Fruit fly (Drosophila melanogaster) whole organism, pupa: ENCODE data around the gene CG10185.
A peak's percentile ranks its signal among the peaks of the same experiment; 100 is the strongest.

Source experiments
- CG10348 ChIP-seq: fragments of 200-800 bp; sonication (Bioruptor generic); IDR thresholded peaks from 2 replicates; pipeline ENCODE4 v1.3.6; 2022; ENCODE audit warnings: missing biosample characterization, missing genetic modification characterization
- CG12605 ChIP-seq: fragments of 200-800 bp; sonication (Bioruptor generic); IDR thresholded peaks from 2 replicates; pipeline ENCODE4 v1.3.6; 2022; ENCODE audit warnings: missing biosample characterization, missing genetic modification characterization
- CG13204 ChIP-seq: fragments of 200-800 bp; sonication (Bioruptor generic); optimal IDR thresholded peaks from 2 replicates; lab custom pipeline; 2018; ENCODE audit warnings: missing biosample characterization, mild to moderate bottlenecking, missing genetic modification characterization, moderate library complexity
- CG14655 ChIP-seq: fragments of 200-800 bp; sonication (Bioruptor generic); optimal IDR thresholded peaks from 3 replicates; lab custom pipeline; 2017; ENCODE audit warnings: mild to moderate bottlenecking, missing biosample characterization, missing genetic modification reagents, missing genetic modification characterization
- CG15710 ChIP-seq: fragments of 200-800 bp; sonication (Bioruptor generic); optimal IDR thresholded peaks from 2 replicates; lab custom pipeline; 2018; ENCODE audit warnings: missing biosample characterization, mild to moderate bottlenecking, missing genetic modification characterization, moderate library complexity
- CG32121 ChIP-seq: fragments of 200-800 bp; sonication (Bioruptor generic); IDR thresholded peaks from 2 replicates; pipeline ENCODE4 v1.3.6; 2022; ENCODE audit warnings: missing biosample characterization, missing genetic modification characterization
- CG34367 ChIP-seq: fragments of 200-800 bp; sonication (Bioruptor generic); optimal IDR thresholded peaks from 2 replicates; lab custom pipeline; 2018; ENCODE audit warnings: missing biosample characterization, mild to moderate bottlenecking, missing genetic modification characterization
- CG4496 ChIP-seq: fragments of 200-800 bp; sonication (Bioruptor generic); IDR thresholded peaks from 3 replicates; pipeline ENCODE4 v1.3.6; 2022; ENCODE audit warnings: missing biosample characterization, missing genetic modification characterization
- CG8159 ChIP-seq: fragments of 200-800 bp; sonication (Bioruptor generic); optimal IDR thresholded peaks from 3 replicates; lab custom pipeline; 2018; ENCODE audit warnings: missing biosample characterization, mild to moderate bottlenecking, missing genetic modification characterization, moderate library complexity
- CG9948 ChIP-seq: fragments of 200-800 bp; sonication (Bioruptor generic); optimal IDR thresholded peaks from 2 replicates; lab custom pipeline; 2018; ENCODE audit warnings: missing biosample characterization, mild to moderate bottlenecking, missing genetic modification characterization, moderate library complexity
- D1 ChIP-seq: fragments of 200-800 bp; sonication (Bioruptor generic); optimal IDR thresholded peaks from 2 replicates; lab custom pipeline; 2018; ENCODE audit warnings: missing biosample characterization, mild to moderate bottlenecking, missing genetic modification characterization, moderate library complexity
- EcR ChIP-seq: fragments of 200-800 bp; sonication (Bioruptor generic); optimal IDR thresholded peaks from 3 replicates; lab custom pipeline; 2019; ENCODE audit warnings: missing biosample characterization, missing genetic modification characterization, mild to moderate bottlenecking, moderate library complexity, missing genetic modification reagents
- Ets98B ChIP-seq: fragments of 200-800 bp; sonication (Bioruptor generic); IDR thresholded peaks from 2 replicates; pipeline ENCODE4 v1.3.6; 2022; ENCODE audit warnings: missing biosample characterization, missing genetic modification characterization
- Pif1A ChIP-seq: fragments of 200-800 bp; sonication (Bioruptor generic); optimal IDR thresholded peaks from 3 replicates; lab custom pipeline; 2016; ENCODE audit warnings: missing biosample characterization, missing genetic modification characterization
- Pif1B ChIP-seq: fragments of 200-800 bp; sonication (Bioruptor generic); optimal IDR thresholded peaks from 3 replicates; lab custom pipeline; 2016; ENCODE audit warnings: missing biosample characterization, missing genetic modification characterization
- Snoo ChIP-seq: fragments of 200-800 bp; sonication (Bioruptor generic); optimal IDR thresholded peaks from 3 replicates; lab custom pipeline; 2017; ENCODE audit warnings: missing biosample characterization, mild to moderate bottlenecking, missing genetic modification characterization, inconsistent platforms
- fd96Ca ChIP-seq: fragments of 200-800 bp; sonication (Bioruptor generic); IDR thresholded peaks from 3 replicates; pipeline ENCODE4 v1.3.6; 2022; ENCODE audit warnings: missing biosample characterization, missing genetic modification characterization
- gl ChIP-seq: fragments of 200-800 bp; sonication (Bioruptor generic); optimal IDR thresholded peaks from 2 replicates; lab custom pipeline; 2018; ENCODE audit warnings: missing biosample characterization, mild to moderate bottlenecking, missing genetic modification characterization
- rn ChIP-seq: fragments of 200-800 bp; sonication (Bioruptor generic); IDR thresholded peaks from 2 replicates; pipeline ENCODE4 v1.3.6; 2022; ENCODE audit warnings: missing biosample characterization, missing genetic modification characterization

Gene CG10185

dm6 chr3R:16028651-16029050, 38.7 kb downstream of the CG10185 start:
- no peak for TF ChIP-seq CG32121 (GFP tag; lab: Robert Waterston, UW)
- TF ChIP-seq gl (tag; lab: Kevin White, UChicago): no peak
- no peak for TF ChIP-seq CG10348 (GFP tag; lab: Robert Waterston, UW)
- no peak for TF ChIP-seq D1 (tag; lab: Kevin White, UChicago)
- TF ChIP-seq CG8159 (tag; lab: Kevin White, UChicago): no peak
- TF ChIP-seq fd96Ca (GFP tag; lab: Robert Waterston, UW): no peak
- TF ChIP-seq CG12605 (GFP tag; lab: Robert Waterston, UW): no peak
- TF ChIP-seq Ets98B: no peak
- TF ChIP-seq CG14655 (GFP tag; lab: Kevin White, UChicago): no peak

- peak; percentile 33; the same call in 1 of the 2 replicates for TF ChIP-seq CG32121 (GFP tag; lab: Robert Waterston, UW)
- no peak for TF ChIP-seq Snoo (tag; lab: Kevin White, UChicago)
- no peak for TF ChIP-seq CG9948
- TF ChIP-seq CG34367: no peak
- no peak for TF ChIP-seq CG10348 (GFP tag; lab: Robert Waterston, UW)
- 0 out of 3 replicates have a peak, but pooled peaks have one; percentile 29 for TF ChIP-seq fd96Ca (GFP tag; lab: Robert Waterston, UW)
- TF ChIP-seq CG14655 (GFP tag; lab: Kevin White, UChicago): no peak
- 0 out of 2 replicates have a peak, but pooled peaks have one; percentile 27 for TF ChIP-seq rn (GFP tag; lab: Robert Waterston, UW)
- TF ChIP-seq gl (tag; lab: Kevin White, UChicago): peak; percentile 14
- peak; percentile 20 for TF ChIP-seq EcR
- no peak for TF ChIP-seq CG8159 (tag; lab: Kevin White, UChicago)
Measured at dm6 chr3R:16025587-16026223, 41.7 kb downstream of the CG10185 start, which contains the start of gene pnr. TSS of gene pnr (plus strand) at chr3R:16026079.

- TF ChIP-seq CG10348 (GFP tag; lab: Robert Waterston, UW) (no peak), CG32121 (GFP tag; lab: Robert Waterston, UW) (no peak), CG4496 (GFP tag; lab: Robert Waterston, UW) (0 out of 3 replicates have a peak, but pooled peaks have one; percentile 10), fd96Ca (GFP tag; lab: Robert Waterston, UW) (no peak), Ets98B (no peak), rn (GFP tag; lab: Robert Waterston, UW) (no peak), gl (tag; lab: Kevin White, UChicago) (no peak), CG9948 (no peak)
Measured at dm6 chr3R:16024110-16024509, 43.3 kb downstream of the CG10185 start.

dm6 chr3R:16023627-16024026, 43.8 kb downstream of the CG10185 start:
- TF ChIP-seq CG14655 (GFP tag; lab: Kevin White, UChicago) (peak; percentile 21), EcR (no peak), fd96Ca (GFP tag; lab: Robert Waterston, UW) (no peak)

dm6 chr3R:16022005-16022404, 45.4 kb downstream of the CG10185 start:
- no peak for TF ChIP-seq D1 (tag; lab: Kevin White, UChicago)
- TF ChIP-seq CG13204 (GFP tag; lab: Kevin White, UChicago): no peak
- TF ChIP-seq CG34367: no peak

dm6 chr3R:16014573-16014972, 52.8 kb downstream of the CG10185 start:
- TF ChIP-seq EcR: no peak

- TF ChIP-seq CG10348 (GFP tag; lab: Robert Waterston, UW) (no peak), Snoo (tag; lab: Kevin White, UChicago) (no peak), Pif1A (no peak), CG12605 (GFP tag; lab: Robert Waterston, UW) (no peak), CG4496 (GFP tag; lab: Robert Waterston, UW) (no peak), fd96Ca (GFP tag; lab: Robert Waterston, UW) (no peak), CG15710 (tag; lab: Kevin White, UChicago) (no peak), Pif1B (no peak), CG14655 (GFP tag; lab: Kevin White, UChicago) (no peak), EcR (no peak), rn (GFP tag; lab: Robert Waterston, UW) (no peak)
Measured at dm6 chr3R:16013580-16013979, 53.8 kb downstream of the CG10185 start.

dm6 chr3R:16011698-16012332, 55.6 kb downstream of the CG10185 start:
- TF ChIP-seq CG15710 (tag; lab: Kevin White, UChicago): no peak
- no peak for TF ChIP-seq CG10348 (GFP tag; lab: Robert Waterston, UW)
- no peak for TF ChIP-seq Pif1A
